Worm (Caenorhabditis elegans): Measurements from ENCODE around the gene tax-6.

The tax-6 gene

ce11 chrIV:10461767-10462166, 39.6 kb downstream of the tax-6 start, which contains the start of gene mec-3:
mec-3 (minus strand) TSS chrIV:10461867.
- TF ChIP-seq unc-86 (tag; optimal IDR thresholded peaks at IDR 0.05) (peak; percentile 43), F16B12.6 (tag; optimal IDR thresholded peaks at IDR 0.05) (no peak), ceh-88 (GFP tag; IDR thresholded peaks at IDR 0.05) (no peak)

ce11 chrIV:10457137-10457536, 44.3 kb downstream of the tax-6 start, which contains the start of gene srb-17:
srb-17 (minus strand) TSS chrIV:10457237.
- TF ChIP-seq ceh-63 (GFP tag; optimal IDR thresholded peaks at IDR 0.05) (no peak), nhr-90 (tag; optimal IDR thresholded peaks at IDR 0.05; ENCODE audit: poor library complexity) (no peak), nhr-20 (tag; optimal IDR thresholded peaks at IDR 0.05) (no peak), snpc-4 (tag; optimal IDR thresholded peaks at IDR 0.05) (no peak)

- TF ChIP-seq hpl-2 (GFP tag; optimal IDR thresholded peaks at IDR 0.05) (no peak), nhr-237 (tag; optimal IDR thresholded peaks at IDR 0.05) (no peak)
Observed at ce11 chrIV:10453001-10453400, 48.4 kb downstream of the tax-6 start, which contains the start of gene F01D4.8. F01D4.8 (minus strand) TSS chrIV:10453101.

- TF ChIP-seq efl-1 (optimal IDR thresholded peaks at IDR 0.05) (no peak), efl-1 (GFP tag; optimal IDR thresholded peaks at IDR 0.05 in 1 of 2) (no peak), dsc-1 (tag; optimal IDR thresholded peaks at IDR 0.05) (peak; percentile 42), jun-1 (tag; optimal IDR thresholded peaks at IDR 0.05) (no peak), pax-3 (tag; optimal IDR thresholded peaks at IDR 0.05) (no peak), rnt-1 (tag; optimal IDR thresholded peaks at IDR 0.05) (no peak)
Observed at ce11 chrIV:10449799-10450198, 51.6 kb downstream of the tax-6 start, which contains the start of gene F13B12.4. F13B12.4 (minus strand) TSS chrIV:10449899.

- TF ChIP-seq xbp-1 (tag; optimal IDR thresholded peaks at IDR 0.05) (no peak), aha-1 (tag; optimal IDR thresholded peaks at IDR 0.05) (no peak), lin-13 (GFP tag; optimal IDR thresholded peaks at IDR 0.05) (no peak), irx-1 (tag; optimal IDR thresholded peaks at IDR 0.05) (no peak), jun-1 (tag; optimal IDR thresholded peaks at IDR 0.05) (no peak), swsn-7 (tag; optimal IDR thresholded peaks at IDR 0.05) (no peak), sptf-1 (tag; optimal IDR thresholded peaks at IDR 0.05) (no peak), mef-2 (tag; optimal IDR thresholded peaks at IDR 0.05) (no peak), ama-1 (optimal IDR thresholded peaks at IDR 0.05) (no peak), pax-3 (tag; optimal IDR thresholded peaks at IDR 0.05) (no peak), hpl-2 (GFP tag; optimal IDR thresholded peaks at IDR 0.05) (no peak), nhr-28 (tag; optimal IDR thresholded peaks at IDR 0.05) (no peak), fkh-8 (tag; optimal IDR thresholded peaks at IDR 0.05) (no peak), F16B12.6 (tag; optimal IDR thresholded peaks at IDR 0.05) (no peak), nhr-19 (GFP tag; conservative IDR thresholded peaks at IDR 0.05) (no peak), efl-1 (optimal IDR thresholded peaks at IDR 0.05) (no peak), efl-1 (GFP tag; optimal IDR thresholded peaks at IDR 0.05 in 1 of 2) (no peak), rnt-1 (tag; optimal IDR thresholded peaks at IDR 0.05) (no peak)
Observed at ce11 chrIV:10443510-10443909, 57.9 kb downstream of the tax-6 start, which contains the start of gene F13B12.7. F13B12.7 (plus strand) TSS chrIV:10443810.

- TF ChIP-seq efl-1 (optimal IDR thresholded peaks at IDR 0.05) (no peak), efl-1 (GFP tag; optimal IDR thresholded peaks at IDR 0.05 in 1 of 2) (peak in 1 of 2 experiments; percentile 71), grh-1 (GFP tag; IDR thresholded peaks at IDR 0.05) (no peak)
Observed at ce11 chrIV:10442904-10443303, 58.5 kb downstream of the tax-6 start.

Measured in whole organism, L1 larva.